Fruit fly (Drosophila melanogaster) whole organism, embryonic: ENCODE measurements around the gene rasp.

Source experiments
- Asciz ChIP-seq: fragments of 200-800 bp; sonication (Bioruptor generic); optimal IDR thresholded peaks from 2 replicates; lab custom pipeline; 2017; ENCODE audit warnings: missing biosample characterization, mild to moderate bottlenecking, missing genetic modification characterization, missing genetic modification reagents
- C15 ChIP-seq: fragments of 200-800 bp; sonication (Bioruptor generic); IDR thresholded peaks from 3 replicates; pipeline ENCODE4 v1.3.6; 2022; ENCODE audit warnings: missing biosample characterization, missing genetic modification characterization
- CG11723 ChIP-seq: fragments of 200-800 bp; sonication (Bioruptor generic); optimal IDR thresholded peaks from 2 replicates; lab custom pipeline; 2017; ENCODE audit warnings: missing biosample characterization, mild to moderate bottlenecking, missing genetic modification characterization
- CG12769 ChIP-seq: fragments of 200-800 bp; sonication (Bioruptor generic); optimal IDR thresholded peaks from 2 replicates; lab custom pipeline; 2019; ENCODE audit warnings: missing biosample characterization, mild to moderate bottlenecking, missing genetic modification characterization, moderate library complexity
- CG13624 ChIP-seq: fragments of 200-800 bp; sonication (Bioruptor generic); optimal IDR thresholded peaks from 2 replicates; lab custom pipeline; 2016; ENCODE audit warnings: missing biosample characterization, missing genetic modification characterization
- CG14860 ChIP-seq: fragments of 200-800 bp; sonication (Bioruptor generic); IDR thresholded peaks from 3 replicates; pipeline ENCODE4 v1.3.6; 2022; ENCODE audit warnings: missing biosample characterization, missing genetic modification characterization; ENCODE audit not compliant: partially characterized antibody
- CG15514 ChIP-seq: fragments of 200-800 bp; sonication (Bioruptor generic); optimal IDR thresholded peaks from 3 replicates; lab custom pipeline; 2017; ENCODE audit warnings: missing biosample characterization, missing genetic modification characterization, mild to moderate bottlenecking, moderate library complexity, missing genetic modification reagents
- CG1647 ChIP-seq: fragments of 200-800 bp; sonication (Bioruptor generic); optimal IDR thresholded peaks from 3 replicates; lab custom pipeline; 2016; ENCODE audit warnings: missing biosample characterization, missing genetic modification characterization
- CG17359 ChIP-seq: fragments of 200-800 bp; sonication (Bioruptor generic); optimal IDR thresholded peaks from 3 replicates; lab custom pipeline; 2018; ENCODE audit warnings: missing biosample characterization, mild to moderate bottlenecking, missing genetic modification characterization, moderate library complexity
- CG2120 ChIP-seq: fragments of 200-800 bp; sonication (Bioruptor generic); optimal IDR thresholded peaks from 3 replicates; lab custom pipeline; 2016; ENCODE audit warnings: missing biosample characterization, missing genetic modification characterization
- CG3065 ChIP-seq: fragments of 200-800 bp; sonication (Bioruptor generic); optimal IDR thresholded peaks from 2 replicates; lab custom pipeline; 2016; ENCODE audit warnings: missing biosample characterization, missing genetic modification characterization
- CG31441 ChIP-seq: fragments of 200-800 bp; sonication (Bioruptor generic); IDR thresholded peaks from 2 replicates; pipeline ENCODE4 v1.3.6; 2022; ENCODE audit warnings: missing biosample characterization, missing genetic modification characterization
- CG32767 ChIP-seq: fragments of 200-800 bp; sonication (Bioruptor generic); IDR thresholded peaks from 2 replicates; pipeline ENCODE4 v1.3.6; 2022; ENCODE audit warnings: missing biosample characterization, missing genetic modification characterization
- CG6272 ChIP-seq: fragments of 200-800 bp; sonication (Bioruptor generic); IDR thresholded peaks from 2 replicates; pipeline ENCODE4 v1.3.6; 2022; ENCODE audit warnings: missing biosample characterization, missing genetic modification characterization
- CG6791 ChIP-seq: fragments of 200-800 bp; sonication (Bioruptor generic); IDR thresholded peaks from 3 replicates; pipeline ENCODE4 v1.3.6; 2022; ENCODE audit warnings: missing biosample characterization, missing genetic modification characterization; ENCODE audit not compliant: partially characterized antibody
- CG6813 ChIP-seq: fragments of 200-800 bp; sonication (Bioruptor generic); optimal IDR thresholded peaks from 2 replicates; lab custom pipeline; 2017; ENCODE audit warnings: missing biosample characterization, missing genetic modification characterization, mild to moderate bottlenecking, moderate library complexity, missing genetic modification reagents
- CG6854 ChIP-seq: fragments of 200-800 bp; sonication (Bioruptor generic); optimal IDR thresholded peaks from 3 replicates; lab custom pipeline; 2017; ENCODE audit warnings: missing biosample characterization, mild to moderate bottlenecking, missing genetic modification characterization
- CG7372 ChIP-seq: fragments of 200-800 bp; sonication (Bioruptor generic); IDR thresholded peaks from 2 replicates; pipeline ENCODE4 v1.3.6; 2022; ENCODE audit warnings: missing biosample characterization, missing genetic modification characterization
- CG7786 ChIP-seq: fragments of 200-800 bp; sonication (Bioruptor generic); optimal IDR thresholded peaks from 2 replicates; lab custom pipeline; 2016; ENCODE audit warnings: missing biosample characterization, missing genetic modification characterization
- CG7963 ChIP-seq: fragments of 200-800 bp; sonication (Bioruptor generic); IDR thresholded peaks from 3 replicates; pipeline ENCODE4 v1.3.6; 2022; ENCODE audit warnings: missing biosample characterization, missing genetic modification characterization; ENCODE audit not compliant: partially characterized antibody
- CG9797 ChIP-seq: fragments of 200-800 bp; sonication (Bioruptor generic); optimal IDR thresholded peaks from 3 replicates; lab custom pipeline; 2018; ENCODE audit warnings: missing biosample characterization, mild to moderate bottlenecking, missing genetic modification characterization
- CG9932 ChIP-seq: fragments of 200-800 bp; sonication (Bioruptor generic); IDR thresholded peaks from 2 replicates; pipeline ENCODE4 v1.3.6; 2022; ENCODE audit warnings: missing biosample characterization, missing genetic modification characterization
- CTCF ChIP-seq: fragments of 200-800 bp; sonication (Bioruptor generic); optimal IDR thresholded peaks from 2 replicates; lab custom pipeline; 2017; ENCODE audit warnings: missing biosample characterization, mild to moderate bottlenecking, missing genetic modification characterization, moderate library complexity
- Dbx ChIP-seq: fragments of 200-800 bp; sonication (Bioruptor generic); IDR thresholded peaks from 3 replicates; pipeline ENCODE4 v1.3.6; 2022; ENCODE audit warnings: missing biosample characterization, missing genetic modification characterization
- Dek ChIP-seq: fragments of 200-800 bp; sonication (Bioruptor generic); optimal IDR thresholded peaks from 3 replicates; lab custom pipeline; 2019; ENCODE audit warnings: missing biosample characterization, mild to moderate bottlenecking, missing genetic modification characterization, moderate library complexity
- Dll ChIP-seq: fragments of 200-800 bp; sonication (Bioruptor generic); IDR thresholded peaks from 4 replicates; pipeline ENCODE4 v1.3.6; 2022; ENCODE audit warnings: missing biosample characterization, missing genetic modification characterization; ENCODE audit not compliant: partially characterized antibody
- Fer3 ChIP-seq: fragments of 200-800 bp; sonication (Bioruptor generic); optimal IDR thresholded peaks from 2 replicates; lab custom pipeline; 2018; ENCODE audit warnings: missing biosample characterization, mild to moderate bottlenecking, missing genetic modification characterization, moderate library complexity
- Poxn ChIP-seq: fragments of 200-800 bp; sonication (Bioruptor generic); IDR thresholded peaks from 2 replicates; pipeline ENCODE4 v1.3.6; 2022; ENCODE audit warnings: missing biosample characterization, missing genetic modification characterization
- Ptx1 ChIP-seq: fragments of 200-800 bp; sonication (Bioruptor generic); IDR thresholded peaks from 2 replicates; pipeline ENCODE4 v1.3.6; 2022; ENCODE audit warnings: missing biosample characterization, missing genetic modification characterization
- ase ChIP-seq: fragments of 200-800 bp; sonication (Bioruptor generic); IDR thresholded peaks from 3 replicates; pipeline ENCODE4 v1.3.6; 2022; ENCODE audit warnings: missing biosample characterization, missing genetic modification characterization
- az2 ChIP-seq: fragments of 200-800 bp; sonication (Bioruptor generic); optimal IDR thresholded peaks from 3 replicates; lab custom pipeline; 2016; ENCODE audit warnings: missing biosample characterization, missing genetic modification characterization
- bbx ChIP-seq: fragments of 200-800 bp; sonication (Bioruptor generic); IDR thresholded peaks from 2 replicates; pipeline ENCODE4 v1.3.6; 2022; ENCODE audit warnings: missing biosample characterization, missing genetic modification characterization; ENCODE audit not compliant: partially characterized antibody
- chinmo ChIP-seq: fragments of 200-800 bp; sonication (Bioruptor generic); IDR thresholded peaks from 4 replicates; pipeline ENCODE4 v1.3.6; 2022; ENCODE audit warnings: missing biosample characterization, missing genetic modification characterization; ENCODE audit not compliant: partially characterized antibody
- crc ChIP-seq: fragments of 200-800 bp; sonication (Bioruptor generic); optimal IDR thresholded peaks from 2 replicates; lab custom pipeline; 2016; ENCODE audit warnings: missing biosample characterization, missing genetic modification characterization
- da ChIP-seq: fragments of 200-800 bp; sonication (Bioruptor generic); optimal IDR thresholded peaks from 2 replicates; lab custom pipeline; 2016; ENCODE audit warnings: missing biosample characterization, missing genetic modification characterization
- danr ChIP-seq: fragments of 200-800 bp; sonication (Bioruptor generic); IDR thresholded peaks from 2 replicates; pipeline ENCODE4 v1.3.6; 2022; ENCODE audit warnings: missing biosample characterization, missing genetic modification characterization
- ems ChIP-seq: fragments of 200-800 bp; sonication (Bioruptor generic); optimal IDR thresholded peaks from 3 replicates; lab custom pipeline; 2016; ENCODE audit warnings: missing biosample characterization, missing genetic modification characterization
- hth ChIP-seq: fragments of >200 bp; optimal IDR thresholded peaks from 2 replicates; lab custom pipeline; 2017; ENCODE audit warnings: inconsistent platforms
- inv ChIP-seq: fragments of 200-800 bp; sonication (Bioruptor generic); IDR thresholded peaks from 2 replicates; pipeline ENCODE4 v1.3.6; 2022; ENCODE audit warnings: missing biosample characterization, missing genetic modification characterization; ENCODE audit not compliant: partially characterized antibody
- mirr ChIP-seq: fragments of 200-800 bp; sonication (Bioruptor generic); optimal IDR thresholded peaks from 3 replicates; lab custom pipeline; 2018; ENCODE audit warnings: missing biosample characterization, mild to moderate bottlenecking, missing genetic modification characterization
- nmo ChIP-seq: fragments of 200-800 bp; sonication (Bioruptor generic); optimal IDR thresholded peaks from 2 replicates; lab custom pipeline; 2018; ENCODE audit warnings: missing biosample characterization, mild to moderate bottlenecking, missing genetic modification characterization, moderate library complexity
- pho ChIP-seq: fragments of 200-800 bp; sonication (Bioruptor generic); optimal IDR thresholded peaks from 2 replicates; lab custom pipeline; 2016; ENCODE audit warnings: missing biosample characterization, missing genetic modification characterization
- pros ChIP-seq: fragments of 200-800 bp; sonication (Bioruptor generic); optimal IDR thresholded peaks from 3 replicates; lab custom pipeline; 2019; ENCODE audit warnings: missing biosample characterization, mild to moderate bottlenecking, missing genetic modification characterization, moderate library complexity
- scrt ChIP-seq: fragments of 200-800 bp; sonication (Bioruptor generic); optimal IDR thresholded peaks from 2 replicates; lab custom pipeline; 2018; ENCODE audit warnings: missing biosample characterization, mild to moderate bottlenecking, missing genetic modification characterization, moderate library complexity
- sima ChIP-seq: fragments of 200-800 bp; sonication (Bioruptor generic); optimal IDR thresholded peaks from 2 replicates; lab custom pipeline; 2016; ENCODE audit warnings: missing biosample characterization, missing genetic modification characterization
- sna ChIP-seq: fragments of 200-800 bp; sonication (Bioruptor generic); IDR thresholded peaks from 2 replicates; pipeline ENCODE4 v1.3.6; 2022; ENCODE audit warnings: missing biosample characterization, missing genetic modification characterization; ENCODE audit not compliant: partially characterized antibody
- tin ChIP-seq: fragments of 200-800 bp; sonication (Bioruptor generic); optimal IDR thresholded peaks from 3 replicates; lab custom pipeline; 2016; ENCODE audit warnings: missing biosample characterization, missing genetic modification characterization
- tna ChIP-seq: fragments of 200-800 bp; sonication (Bioruptor generic); IDR thresholded peaks from 2 replicates; pipeline ENCODE4 v1.3.6; 2022; ENCODE audit warnings: missing biosample characterization, missing genetic modification characterization; ENCODE audit not compliant: partially characterized antibody
- trem ChIP-seq: fragments of 200-800 bp; optimal IDR thresholded peaks from 3 replicates; lab custom pipeline; 2019; ENCODE audit warnings: missing biosample characterization, mild to moderate bottlenecking, missing genetic modification characterization, moderate library complexity
- trh ChIP-seq: fragments of 200-800 bp; sonication (Bioruptor generic); optimal IDR thresholded peaks from 2 replicates; lab custom pipeline; 2016; ENCODE audit warnings: missing biosample characterization, missing genetic modification characterization
- tx ChIP-seq: fragments of 200-800 bp; sonication (Bioruptor generic); optimal IDR thresholded peaks from 2 replicates; lab custom pipeline; 2016; ENCODE audit warnings: missing biosample characterization, missing genetic modification characterization

rasp gene

dm6 chr3L:3194059-3194458, 32.1 kb downstream of the rasp start (continued):
- peak; percentile 94 for TF ChIP-seq CG6813 (GFP tag; lab: Kevin White, UChicago)
- peak; percentile 68 for TF ChIP-seq trh (GFP tag; lab: Kevin White, UChicago)
- peak; percentile 89 for TF ChIP-seq tin (GFP tag; lab: Kevin White, UChicago)
- peak; percentile 95 for TF ChIP-seq Ptx1 (GFP tag; lab: Robert Waterston, UW)
- peak; percentile 90 for TF ChIP-seq CG32767 (GFP tag; lab: Robert Waterston, UW)
- TF ChIP-seq CG1647 (GFP tag; lab: Kevin White, UChicago) = peak; percentile 72
- TF ChIP-seq C15 = peak; percentile 79; the same call in 2 of the 3 replicates
- TF ChIP-seq CG14860 (GFP tag; lab: Robert Waterston, UW) = no peak
- no peak for TF ChIP-seq CG7963 (GFP tag; lab: Robert Waterston, UW)
- TF ChIP-seq CG3065 (GFP tag; lab: Kevin White, UChicago) = peak; percentile 63
- no peak for TF ChIP-seq CG7786 (GFP tag; lab: Kevin White, UChicago)
- no peak for TF ChIP-seq inv (GFP tag; lab: Robert Waterston, UW)
- TF ChIP-seq CG9797 (GFP tag; lab: Kevin White, UChicago) = peak; percentile 30
- no peak for TF ChIP-seq crc (GFP tag; lab: Kevin White, UChicago)
- no peak for TF ChIP-seq bbx
- TF ChIP-seq CG31441 (GFP tag; lab: Robert Waterston, UW) = peak; percentile 96
- peak; percentile 84 for TF ChIP-seq CG2120 (GFP tag; lab: Kevin White, UChicago)
- peak; percentile 98 for TF ChIP-seq CG17359 (tag; lab: Kevin White, UChicago)
- peak; percentile 63 for TF ChIP-seq ems
- TF ChIP-seq CG6791 (GFP tag; lab: Robert Waterston, UW) = no peak
- TF ChIP-seq CG13624 = peak; percentile 23
- peak; percentile 81 for TF ChIP-seq CG6272 (GFP tag; lab: Robert Waterston, UW)
- peak; percentile 96 for TF ChIP-seq Fer3 (tag; lab: Kevin White, UChicago)
- TF ChIP-seq CG12769 (tag; lab: Kevin White, UChicago) = peak; percentile 90
- no peak for TF ChIP-seq hth (lab: Kevin White, UChicago)
- TF ChIP-seq CG7372 = peak; percentile 92
- peak; percentile 85 for TF ChIP-seq danr (GFP tag; lab: Robert Waterston, UW)
- peak; percentile 88 for TF ChIP-seq trem (tag; lab: Kevin White, UChicago)
- peak; percentile 13 for TF ChIP-seq da (GFP tag; lab: Kevin White, UChicago)
- peak; percentile 88 for TF ChIP-seq CG15514
- TF ChIP-seq tx (GFP tag; lab: Kevin White, UChicago) = peak; percentile 5
- TF ChIP-seq pros = no peak
- TF ChIP-seq CTCF = peak; percentile 59
- TF ChIP-seq Asciz (GFP tag; lab: Kevin White, UChicago) = peak; percentile 94
- peak; percentile 88 for TF ChIP-seq CG6854 (GFP tag; lab: Kevin White, UChicago)
- peak; percentile 96 for TF ChIP-seq nmo (GFP tag; lab: Kevin White, UChicago)
- TF ChIP-seq Dbx (GFP tag; lab: Robert Waterston, UW) = peak; percentile 92
- no peak for TF ChIP-seq chinmo (GFP tag; lab: Robert Waterston, UW)
- TF ChIP-seq Poxn (GFP tag; lab: Robert Waterston, UW) = peak; percentile 54; the same call in 1 of the 2 replicates
- TF ChIP-seq mirr (GFP tag; lab: Kevin White, UChicago) = peak; percentile 45
- TF ChIP-seq scrt (GFP tag; lab: Kevin White, UChicago) = peak; percentile 87
- peak; percentile 93 for TF ChIP-seq Dek (tag; lab: Kevin White, UChicago)
- no peak for TF ChIP-seq sima (GFP tag; lab: Kevin White, UChicago)
- TF ChIP-seq pho (GFP tag; lab: Kevin White, UChicago) = peak; percentile 29
- peak; percentile 81 for TF ChIP-seq CG9932 (GFP tag; lab: Robert Waterston, UW)
- no peak for TF ChIP-seq Dll (GFP tag; lab: Robert Waterston, UW)
- no peak for TF ChIP-seq sna (GFP tag; lab: Robert Waterston, UW)
- no peak for TF ChIP-seq tna (GFP tag; lab: Robert Waterston, UW)
- peak; percentile 88 for TF ChIP-seq ase (GFP tag; lab: Robert Waterston, UW)
- peak; percentile 83 for TF ChIP-seq CG11723
- TF ChIP-seq az2 (GFP tag; lab: Kevin White, UChicago) = peak; percentile 91
